Worm (Caenorhabditis elegans) whole organism, L1 larva: ENCODE results near the gene enol-1.

Experiments
- C04F5.9 ChIP-seq: sonication (generic microtip); optimal IDR thresholded peaks from 2 replicates; lab custom pipeline; 2016; ENCODE audit warnings: missing genetic modification characterization, missing compliant biosample characterization
- C16A3.4 ChIP-seq: fragments of 150-350 bp; optimal IDR thresholded peaks from 2 replicates; lab custom pipeline; 2014; ENCODE audit warnings: missing biosample characterization, missing genetic modification characterization
- aha-1 ChIP-seq: fragments of 150-350 bp; optimal IDR thresholded peaks from 2 replicates; lab custom pipeline; 2014; ENCODE audit warnings: missing biosample characterization, missing genetic modification characterization
- ama-1 ChIP-seq: fragments of 150-350 bp; optimal IDR thresholded peaks from 2 replicates; lab custom pipeline; 2014
- ceh-82 ChIP-seq, 3 experiments: fragments of 150-350 bp in 1 of 3; sonication (generic microtip) in 2 of 3; optimal IDR thresholded peaks; 2 replicates each; lab custom pipeline; 2014 to 2017; ENCODE audit warnings: missing biosample characterization in 3 of 3, missing genetic modification characterization in 3 of 3
- ceh-90 ChIP-seq: sonication (generic microtip); optimal IDR thresholded peaks from 2 replicates; lab custom pipeline; 2016; ENCODE audit warnings: missing genetic modification characterization, missing compliant biosample characterization
- ces-1 ChIP-seq: fragments of 150-350 bp; optimal IDR thresholded peaks from 2 replicates; lab custom pipeline; 2014; ENCODE audit warnings: missing biosample characterization, missing genetic modification reagents, missing genetic modification characterization
- dpl-1 ChIP-seq, 3 experiments: fragments of 150-350 bp in 2 of 3; sonication (generic microtip) in 1 of 3; optimal IDR thresholded peaks; 2 replicates each; lab custom pipeline; 2014 to 2017; ENCODE audit warnings: missing biosample characterization in 3 of 3, missing genetic modification characterization in 3 of 3, missing genetic modification reagents in 3 of 3
- efl-1 ChIP-seq, 4 experiments: fragments of 150-350 bp; optimal IDR thresholded peaks in 3 of 4; peaks in 1 of 4; 1 replicate in 1 of 4; 2 replicates in 3 of 4; lab custom pipeline; 2014; ENCODE audit warnings: missing biosample characterization in 2 of 4, missing genetic modification characterization in 2 of 4, missing genetic modification reagents in 2 of 4
- efl-3 ChIP-seq: fragments of 200-800 bp; sonication (Bioruptor generic); optimal IDR thresholded peaks from 2 replicates; lab custom pipeline; 2018; ENCODE audit warnings: mild to moderate bottlenecking, missing genetic modification characterization, missing compliant biosample characterization
- egl-13 ChIP-seq: sonication (generic microtip); optimal IDR thresholded peaks from 2 replicates; lab custom pipeline; 2016; ENCODE audit warnings: missing genotype, missing genetic modification reagents, missing genetic modification characterization, missing compliant biosample characterization
- elt-2 ChIP-seq: sonication (generic microtip); optimal IDR thresholded peaks from 2 replicates; lab custom pipeline; 2016; ENCODE audit warnings: missing genetic modification characterization, mild to moderate bottlenecking, inconsistent platforms, missing compliant biosample characterization, missing genetic modification reagents
- elt-3 ChIP-seq, 6 experiments: fragments of 150-350 bp in 1 of 6; sonication (generic microtip); optimal IDR thresholded peaks; 2 replicates each; lab custom pipeline; 2017 to 2018; ENCODE audit warnings: missing biosample characterization in 6 of 6, missing genetic modification characterization in 6 of 6, inconsistent platforms in 1 of 6
- ets-5 ChIP-seq: fragments of 200-800 bp; sonication (Bioruptor generic); IDR thresholded peaks from 2 replicates; pipeline ENCODE4 v1.3.6; 2022; ENCODE audit warnings: missing genetic modification characterization, missing compliant biosample characterization
- fkh-8 ChIP-seq: sonication (generic microtip); optimal IDR thresholded peaks from 2 replicates; lab custom pipeline; 2016; ENCODE audit warnings: mild to moderate bottlenecking, missing genetic modification characterization, missing compliant biosample characterization
- fos-1 ChIP-seq: fragments of 150-350 bp; optimal IDR thresholded peaks from 2 replicates; lab custom pipeline; 2014; ENCODE audit warnings: missing biosample characterization, missing genetic modification characterization
- hlh-17 ChIP-seq: fragments of 200-800 bp; sonication (Bioruptor generic); optimal IDR thresholded peaks from 2 replicates; lab custom pipeline; 2018; ENCODE audit warnings: missing genetic modification characterization, mild to moderate bottlenecking, missing compliant biosample characterization, moderate library complexity, borderline replicate concordance
- hlh-4 ChIP-seq: sonication (generic microtip); optimal IDR thresholded peaks from 2 replicates; lab custom pipeline; 2016; ENCODE audit warnings: mild to moderate bottlenecking, missing genetic modification characterization, missing compliant biosample characterization
- hpl-2 ChIP-seq: fragments of 150-350 bp; optimal IDR thresholded peaks from 2 replicates; lab custom pipeline; 2014; ENCODE audit warnings: missing biosample characterization, missing genetic modification reagents, missing genetic modification characterization
- isw-1 ChIP-seq: fragments of 200-800 bp; sonication (Bioruptor generic); IDR thresholded peaks from 2 replicates; pipeline ENCODE4 v1.3.6; 2022; ENCODE audit warnings: missing genetic modification characterization, missing compliant biosample characterization
- jun-1 ChIP-seq: fragments of 150-350 bp; optimal IDR thresholded peaks from 2 replicates; lab custom pipeline; 2014; ENCODE audit warnings: missing biosample characterization, missing genetic modification reagents, missing genetic modification characterization
- lin-13 ChIP-seq: fragments of 150-350 bp; optimal IDR thresholded peaks from 2 replicates; lab custom pipeline; 2014; ENCODE audit warnings: missing biosample characterization, missing genetic modification reagents, missing genetic modification characterization
- lin-14 ChIP-seq: fragments of 200-800 bp; sonication (Bioruptor generic); optimal IDR thresholded peaks from 2 replicates; lab custom pipeline; 2018; ENCODE audit warnings: mild to moderate bottlenecking, missing genetic modification characterization, moderate library complexity, missing compliant biosample characterization
- lin-15B ChIP-seq: fragments of 150-350 bp; sonication (generic microtip); optimal IDR thresholded peaks from 3 replicates; lab custom pipeline; 2014; ENCODE audit warnings: missing biosample characterization, missing genetic modification characterization
- lin-39 ChIP-seq: fragments of 150-350 bp; optimal IDR thresholded peaks from 2 replicates; lab custom pipeline; 2014; ENCODE audit warnings: missing biosample characterization, missing genetic modification reagents, missing genetic modification characterization
- lir-3 ChIP-seq: sonication (generic microtip); optimal IDR thresholded peaks from 2 replicates; lab custom pipeline; 2016; ENCODE audit warnings: mild to moderate bottlenecking, missing genetic modification characterization, moderate library complexity, missing compliant biosample characterization; ENCODE audit not compliant: poor library complexity
- lsy-2 ChIP-seq, 2 experiments: fragments of 150-350 bp; optimal IDR thresholded peaks; 2 replicates each; lab custom pipeline; 2014; ENCODE audit warnings: missing biosample characterization in 2 of 2, missing genetic modification characterization in 2 of 2
- mab-9 ChIP-seq: fragments of 200-800 bp; sonication (Bioruptor generic); IDR thresholded peaks from 2 replicates; pipeline ENCODE4 v1.3.6; 2022; ENCODE audit warnings: missing genetic modification reagents, missing genetic modification characterization, missing compliant biosample characterization
- mdl-1 ChIP-seq, 2 experiments: fragments of 150-350 bp; optimal IDR thresholded peaks; 2 replicates each; lab custom pipeline; 2014 to 2017; ENCODE audit warnings: missing biosample characterization in 2 of 2, missing genetic modification characterization in 2 of 2, inconsistent platforms in 1 of 2
- mep-1 ChIP-seq: fragments of 150-350 bp; optimal IDR thresholded peaks from 2 replicates; lab custom pipeline; 2014; ENCODE audit warnings: missing biosample characterization, missing genetic modification characterization
- nhr-11 ChIP-seq: fragments of 150-350 bp; optimal IDR thresholded peaks from 2 replicates; lab custom pipeline; 2014; ENCODE audit warnings: missing biosample characterization, missing genetic modification characterization
- nhr-19 ChIP-seq: fragments of 200-800 bp; sonication (Bioruptor generic); conservative IDR thresholded peaks from 2 replicates; pipeline ENCODE4 v1.3.6; 2022; ENCODE audit warnings: missing genetic modification characterization, missing compliant biosample characterization
- nhr-237 ChIP-seq: fragments of 150-350 bp; optimal IDR thresholded peaks from 2 replicates; lab custom pipeline; 2014; ENCODE audit warnings: missing biosample characterization, missing genetic modification characterization
- nhr-47 ChIP-seq: sonication (generic microtip); optimal IDR thresholded peaks from 2 replicates; lab custom pipeline; 2016; ENCODE audit warnings: mild to moderate bottlenecking, missing genetic modification characterization, moderate library complexity, missing compliant biosample characterization
- nhr-76 ChIP-seq: sonication (generic microtip); optimal IDR thresholded peaks from 2 replicates; lab custom pipeline; 2017; ENCODE audit warnings: missing biosample characterization, missing genetic modification characterization
- nhr-77 ChIP-seq: fragments of 150-350 bp; optimal IDR thresholded peaks from 2 replicates; lab custom pipeline; 2014; ENCODE audit warnings: missing biosample characterization, missing genetic modification characterization
- nhr-84 ChIP-seq: sonication (generic microtip); optimal IDR thresholded peaks from 2 replicates; lab custom pipeline; 2017; ENCODE audit warnings: missing biosample characterization, missing genetic modification characterization
- nhr-85 ChIP-seq: sonication (generic microtip); peaks from one replicate; lab custom pipeline; 2016; ENCODE audit warnings: missing genetic modification characterization, inconsistent platforms, missing compliant biosample characterization
- pax-3 ChIP-seq: fragments of 200-800 bp; sonication (Bioruptor generic); optimal IDR thresholded peaks from 2 replicates; lab custom pipeline; 2018; ENCODE audit warnings: mild to moderate bottlenecking, missing genetic modification characterization, moderate library complexity, missing compliant biosample characterization
- skn-1 ChIP-seq: fragments of 150-350 bp; optimal IDR thresholded peaks from 2 replicates; lab custom pipeline; 2014; ENCODE audit warnings: missing biosample characterization, missing genetic modification characterization
- snu-23 ChIP-seq: sonication (generic microtip); optimal IDR thresholded peaks from 2 replicates; lab custom pipeline; 2016; ENCODE audit warnings: missing genetic modification characterization, missing compliant biosample characterization
- sup-37 ChIP-seq: fragments of 200-800 bp; sonication (Bioruptor generic); optimal IDR thresholded peaks from 2 replicates; lab custom pipeline; 2018; ENCODE audit warnings: mild to moderate bottlenecking, missing genetic modification characterization, missing compliant biosample characterization
- swsn-7 ChIP-seq: sonication (generic microtip); optimal IDR thresholded peaks from 2 replicates; lab custom pipeline; 2016; ENCODE audit warnings: missing genetic modification characterization, missing compliant biosample characterization
- tbx-2 ChIP-seq: sonication (generic microtip); optimal IDR thresholded peaks from 2 replicates; lab custom pipeline; 2016; ENCODE audit warnings: missing genetic modification characterization, missing compliant biosample characterization
- tlp-1 ChIP-seq: fragments of 150-350 bp; optimal IDR thresholded peaks from 2 replicates; lab custom pipeline; 2014; ENCODE audit warnings: missing biosample characterization, missing genetic modification characterization
- unc-98 ChIP-seq: fragments of 200-800 bp; sonication (Bioruptor generic); IDR thresholded peaks from 2 replicates; pipeline ENCODE4 v1.3.6; 2022; ENCODE audit warnings: missing genetic modification characterization, missing compliant biosample characterization
- vab-15 ChIP-seq: sonication (generic microtip); optimal IDR thresholded peaks from 2 replicates; lab custom pipeline; 2017; ENCODE audit warnings: missing genotype, mild to moderate bottlenecking, missing genetic modification characterization, missing compliant biosample characterization
- zag-1 ChIP-seq: fragments of 150-350 bp; optimal IDR thresholded peaks from 2 replicates; lab custom pipeline; 2014; ENCODE audit warnings: missing biosample characterization, missing genetic modification characterization
- zip-4 ChIP-seq: fragments of 200-800 bp; sonication (Bioruptor generic); optimal IDR thresholded peaks from 2 replicates; lab custom pipeline; 2018; ENCODE audit warnings: mild to moderate bottlenecking, missing genetic modification characterization, moderate library complexity, missing compliant biosample characterization
- ztf-11 ChIP-seq, 2 experiments: sonication (generic microtip); optimal IDR thresholded peaks; 2 replicates each; lab custom pipeline; 2016 to 2017; ENCODE audit warnings: missing genetic modification characterization in 2 of 2, missing biosample characterization in 1 of 2, missing compliant biosample characterization in 1 of 2

The enol-1 gene

DNA sequence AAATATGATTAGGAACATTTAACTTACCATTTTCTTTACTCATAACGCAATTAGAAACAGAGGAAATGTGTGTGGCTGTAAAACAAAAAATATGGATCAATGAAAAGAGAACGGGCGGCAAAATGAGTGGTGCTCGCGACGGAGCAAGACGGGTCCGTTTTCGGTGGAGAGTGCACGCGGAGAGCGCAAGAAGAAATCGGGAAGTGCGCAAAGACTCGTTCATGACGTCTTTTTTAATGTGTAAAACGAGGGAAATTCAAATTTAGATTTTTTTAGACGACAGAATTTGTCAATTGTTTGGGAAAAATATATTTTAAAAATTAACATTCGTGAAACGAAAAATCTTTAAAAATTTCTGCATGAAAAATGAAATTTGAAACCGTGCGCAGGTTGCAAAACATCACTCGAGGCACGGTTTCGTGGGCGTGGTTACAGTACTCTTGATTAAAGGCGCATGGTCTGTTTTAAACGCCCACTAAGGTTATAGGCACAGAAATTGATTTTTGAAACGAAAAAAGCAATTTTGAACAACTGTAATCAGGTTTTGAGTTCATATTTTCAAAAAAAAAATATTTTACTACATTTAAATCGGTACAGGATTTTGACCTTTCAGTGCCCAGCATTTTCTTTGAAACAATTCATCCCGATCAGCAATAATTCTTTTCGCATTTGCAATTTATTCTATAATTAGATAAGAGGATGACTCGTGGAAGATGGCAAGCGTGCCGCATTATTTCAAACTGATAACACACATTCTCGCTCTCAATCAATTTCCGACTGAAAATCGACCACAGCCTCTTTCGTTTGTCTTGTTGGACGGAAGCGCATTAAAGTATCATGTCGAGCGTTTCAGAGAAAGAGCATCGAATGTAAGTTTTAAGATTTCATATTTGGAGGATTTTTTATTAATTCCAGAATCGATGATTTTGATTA lies 38.7 kb downstream of the enol-1 start, which contains the start of the genes szy-20 and C18E9.5 (continued):
- TF ChIP-seq nhr-11 (tag; lab: Kevin White, UChicago) (peak; percentile 61), nhr-19 (GFP tag; lab: Robert Waterston, UW) (peak; percentile 88), nhr-77 (tag; lab: Kevin White, UChicago) (peak; percentile 54), ets-5 (no peak), skn-1 (tag; lab: Kevin White, UChicago) (peak; percentile 47), nhr-84 (tag; lab: Kevin White, UChicago) (no peak), C16A3.4 (tag; lab: Kevin White, UChicago) (peak; percentile 73), lin-14 (GFP tag; lab: Kevin White, UChicago) (peak; percentile 90), zip-4 (GFP tag; lab: Kevin White, UChicago) (peak; percentile 54), zag-1 (tag; lab: Kevin White, UChicago) (peak; percentile 21), lin-15B (peak; percentile 72), efl-1 (optimal IDR thresholded peaks at IDR 0.05; lab: Kevin White, UChicago) (peak; percentile 98 to 99), efl-1 (GFP tag; optimal IDR thresholded peaks at IDR 0.05 in 1 of 2; lab: Kevin White, UChicago) (peak; percentile 97 to 100), hlh-17 (no peak), mab-9 (peak; percentile 62; the same call in 1 of the 2 replicates), fkh-8 (tag; lab: Kevin White, UChicago) (peak; percentile 80), tlp-1 (tag; lab: Kevin White, UChicago) (no peak), hlh-4 (tag; lab: Kevin White, UChicago) (no peak), unc-98 (GFP tag; lab: Robert Waterston, UW) (no peak), vab-15 (tag; lab: Kevin White, UChicago) (no peak), nhr-85 (tag; lab: Kevin White, UChicago) (peak; percentile 88), fos-1 (tag; lab: Kevin White, UChicago) (peak; percentile 74), mep-1 (tag; lab: Kevin White, UChicago) (peak; percentile 90), isw-1 (GFP tag; lab: Robert Waterston, UW) (peak; percentile 87), hpl-2 (GFP tag; lab: Kevin White, UChicago) (peak; percentile 20), C04F5.9 (tag; lab: Kevin White, UChicago) (peak; percentile 75), nhr-237 (peak; percentile 16), lin-13 (peak; percentile 82), jun-1 (tag; lab: Kevin White, UChicago) (peak; percentile 84), nhr-76 (tag; lab: Kevin White, UChicago) (no peak), ceh-90 (tag; lab: Kevin White, UChicago) (peak; percentile 38), efl-3 (GFP tag; lab: Kevin White, UChicago) (no peak), nhr-47 (tag; lab: Kevin White, UChicago) (peak; percentile 93), ceh-82 (tag; optimal IDR thresholded peaks at IDR 0.05; lab: Kevin White, UChicago) (peak; percentile 76 to 92 (median 80)), sup-37 (peak; percentile 62), swsn-7 (tag; lab: Kevin White, UChicago) (peak; percentile 90), elt-2 (peak; percentile 58), egl-13 (tag; lab: Kevin White, UChicago) (peak; percentile 71), ama-1 (lab: Kevin White, UChicago) (no peak), lsy-2 (tag; optimal IDR thresholded peaks at IDR 0.05; lab: Kevin White, UChicago) (peak; percentile 91), tbx-2 (tag; lab: Kevin White, UChicago) (peak; percentile 89), ztf-11 (tag; optimal IDR thresholded peaks at IDR 0.05; lab: Kevin White, UChicago) (peak in 1 of 2 experiments; percentile 68), aha-1 (tag; lab: Kevin White, UChicago) (no peak), lin-39 (tag; lab: Kevin White, UChicago) (peak; percentile 90), pax-3 (tag; lab: Kevin White, UChicago) (peak; percentile 66), snu-23 (peak; percentile 89), mdl-1 (tag; optimal IDR thresholded peaks at IDR 0.05; lab: Kevin White, UChicago) (peak in 1 of 2 experiments; percentile 65), elt-3 (tag; optimal IDR thresholded peaks at IDR 0.05; lab: Kevin White, UChicago) (peak in 2 of 6 experiments; percentile 2 to 46), dpl-1 (GFP tag; optimal IDR thresholded peaks at IDR 0.05; lab: Kevin White, UChicago) (peak; percentile 97 to 98 (median 98)), lir-3 (tag; lab: Kevin White, UChicago) (peak; percentile 36), ces-1 (GFP tag; lab: Kevin White, UChicago) (no peak)
